Worm (Caenorhabditis elegans) whole organism, L3 larva: ENCODE measurements around the gene hlh-25.

Experiments used
- ZK546.5 ChIP-seq: sonication (generic microtip); optimal IDR thresholded peaks from 2 replicates; lab custom pipeline; 2017; ENCODE audit warnings: missing biosample characterization, missing genetic modification characterization
- ama-1 ChIP-seq: fragments of 150-350 bp; optimal IDR thresholded peaks from 2 replicates; lab custom pipeline; 2018
- egl-5 ChIP-seq: fragments of 150-350 bp; optimal IDR thresholded peaks from 2 replicates; lab custom pipeline; 2017; ENCODE audit warnings: missing biosample characterization, missing genetic modification reagents, missing genetic modification characterization, inconsistent platforms
- elt-2 ChIP-seq: sonication (generic microtip); optimal IDR thresholded peaks from 2 replicates; lab custom pipeline; 2016; ENCODE audit warnings: missing genetic modification reagents, mild to moderate bottlenecking, missing genetic modification characterization, missing compliant biosample characterization
- pha-4 ChIP-seq: fragments of 150-350 bp; optimal IDR thresholded peaks from 2 replicates; lab custom pipeline; 2014; ENCODE audit warnings: missing biosample characterization, missing genetic modification reagents, missing genetic modification characterization
- skn-1 ChIP-seq: fragments of 150-350 bp; optimal IDR thresholded peaks from 2 replicates; lab custom pipeline; 2014; ENCODE audit warnings: missing biosample characterization, missing genetic modification characterization
- unc-62 ChIP-seq: fragments of 150-350 bp; sonication (generic microtip); optimal IDR thresholded peaks from 4 replicates; lab custom pipeline; 2014; ENCODE audit warnings: missing biosample characterization, missing genetic modification reagents, missing genetic modification characterization

DNA sequence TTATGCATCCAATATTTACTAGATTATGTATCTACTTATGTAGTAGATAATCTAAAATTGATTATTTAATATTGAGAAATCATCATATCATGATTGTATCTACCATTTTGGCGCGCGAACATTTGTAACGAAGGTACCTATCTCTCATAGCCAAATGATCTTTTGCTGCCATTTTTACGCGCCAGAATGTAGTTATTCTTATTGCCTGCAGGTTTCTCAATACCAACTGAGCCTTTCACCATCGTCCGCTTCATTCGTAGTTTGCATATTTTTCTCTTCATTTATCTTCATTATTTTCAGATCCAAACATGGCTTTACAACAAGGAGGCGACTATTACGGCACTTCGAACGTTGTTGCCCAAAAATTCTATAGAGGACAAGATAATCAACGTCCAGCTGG, 7.2 kb upstream of the hlh-25 start, which contains the start of gene ZK177.1:
- TF ChIP-seq egl-5 (no peak), elt-2 (tag; lab: Kevin White, UChicago) (no peak), unc-62 (no peak), pha-4 (tag; lab: Kevin White, UChicago) (no peak), ZK546.5 (tag; lab: Kevin White, UChicago) (no peak), skn-1 (tag; lab: Kevin White, UChicago) (no peak), ama-1 (no peak)
